Worm (Caenorhabditis elegans) whole organism, late embryonic: ENCODE results near the gene F53C3.1.

Experiments
- C08G9.2 ChIP-seq: sonication (generic microtip); optimal IDR thresholded peaks from 2 replicates; lab custom pipeline; 2016; ENCODE audit warnings: mild to moderate bottlenecking, missing genetic modification characterization, moderate library complexity, missing compliant biosample characterization
- ahr-1 ChIP-seq: sonication (generic microtip); optimal IDR thresholded peaks from 2 replicates; lab custom pipeline; 2016; ENCODE audit warnings: missing genetic modification characterization, missing compliant biosample characterization
- ceh-22 ChIP-seq: sonication (generic microtip); optimal IDR thresholded peaks from 2 replicates; lab custom pipeline; 2017; ENCODE audit warnings: missing biosample characterization, missing genetic modification characterization
- ceh-24 ChIP-seq: sonication (generic microtip); optimal IDR thresholded peaks from 2 replicates; lab custom pipeline; 2016; ENCODE audit warnings: mild to moderate bottlenecking, missing genetic modification characterization, missing compliant biosample characterization
- ceh-31 ChIP-seq: sonication (generic microtip); optimal IDR thresholded peaks from 2 replicates; lab custom pipeline; 2016; ENCODE audit warnings: missing genetic modification characterization, missing compliant biosample characterization
- ceh-45 ChIP-seq: fragments of 200-800 bp; sonication (Bioruptor generic); IDR thresholded peaks from 2 replicates; pipeline ENCODE4 v1.3.6; 2022; ENCODE audit warnings: missing genetic modification reagents, missing genetic modification characterization, missing compliant biosample characterization
- ceh-48 ChIP-seq: sonication (generic microtip); optimal IDR thresholded peaks from 2 replicates; lab custom pipeline; 2016; ENCODE audit warnings: missing genetic modification characterization, inconsistent platforms, missing compliant biosample characterization
- che-1 ChIP-seq: sonication (generic microtip); optimal IDR thresholded peaks from 2 replicates; lab custom pipeline; 2016; ENCODE audit warnings: mild to moderate bottlenecking, missing genetic modification characterization, missing compliant biosample characterization
- dmd-4 ChIP-seq: sonication (generic microtip); optimal IDR thresholded peaks from 2 replicates; lab custom pipeline; 2016; ENCODE audit warnings: borderline replicate concordance, missing genetic modification characterization, missing compliant biosample characterization
- elt-2 ChIP-seq: sonication (generic microtip); optimal IDR thresholded peaks from 2 replicates; lab custom pipeline; 2016; ENCODE audit warnings: missing genetic modification reagents, missing genetic modification characterization, missing compliant biosample characterization
- elt-4 ChIP-seq: sonication (generic microtip); optimal IDR thresholded peaks from 2 replicates; lab custom pipeline; 2016; ENCODE audit warnings: missing genetic modification characterization, missing compliant biosample characterization
- eyg-1 ChIP-seq: sonication (generic microtip); optimal IDR thresholded peaks from 2 replicates; lab custom pipeline; 2016; ENCODE audit warnings: missing genotype, missing genetic modification characterization, missing compliant biosample characterization
- fax-1 ChIP-seq: sonication (generic microtip); optimal IDR thresholded peaks from 2 replicates; lab custom pipeline; 2016; ENCODE audit warnings: missing genotype, missing genetic modification characterization, missing compliant biosample characterization
- fkh-10 ChIP-seq: fragments of 150-350 bp; optimal IDR thresholded peaks from 2 replicates; lab custom pipeline; 2014; ENCODE audit warnings: missing biosample characterization, missing genetic modification reagents, missing genetic modification characterization
- fkh-6 ChIP-seq: sonication (generic microtip); optimal IDR thresholded peaks from 2 replicates; lab custom pipeline; 2016; ENCODE audit warnings: missing genetic modification characterization, missing compliant biosample characterization
- gmeb-2 ChIP-seq: sonication (generic microtip); optimal IDR thresholded peaks from 2 replicates; lab custom pipeline; 2016; ENCODE audit warnings: missing genetic modification characterization, inconsistent platforms, missing compliant biosample characterization
- hlh-13 ChIP-seq: fragments of 200-800 bp; sonication (Bioruptor generic); optimal IDR thresholded peaks from 2 replicates; lab custom pipeline; 2018; ENCODE audit warnings: mild to moderate bottlenecking, missing genetic modification characterization, missing compliant biosample characterization
- hlh-8 ChIP-seq: sonication (generic microtip); optimal IDR thresholded peaks from 2 replicates; lab custom pipeline; 2016; ENCODE audit warnings: missing genotype, missing genetic modification characterization, missing compliant biosample characterization
- lin-11 ChIP-seq: fragments of 200-800 bp; sonication (Bioruptor generic); optimal IDR thresholded peaks from 2 replicates; lab custom pipeline; 2018; ENCODE audit warnings: mild to moderate bottlenecking, missing genetic modification characterization, missing compliant biosample characterization
- madf-2 ChIP-seq: sonication (generic microtip); optimal IDR thresholded peaks from 2 replicates; lab custom pipeline; 2017; ENCODE audit warnings: missing genetic modification characterization, missing compliant biosample characterization
- nfya-1 ChIP-seq: sonication (generic microtip); optimal IDR thresholded peaks from 2 replicates; lab custom pipeline; 2017; ENCODE audit warnings: missing genetic modification characterization, mild to moderate bottlenecking, missing compliant biosample characterization, antibody characterized with exemption, moderate library complexity
- nhr-11 ChIP-seq: fragments of 150-350 bp; optimal IDR thresholded peaks from 2 replicates; lab custom pipeline; 2014; ENCODE audit warnings: missing biosample characterization, missing genetic modification characterization
- nhr-232 ChIP-seq: sonication (generic microtip); optimal IDR thresholded peaks from 2 replicates; lab custom pipeline; 2016; ENCODE audit warnings: missing genetic modification characterization, missing compliant biosample characterization
- pat-9 ChIP-seq: fragments of 200-800 bp; sonication (Bioruptor generic); optimal IDR thresholded peaks from 2 replicates; lab custom pipeline; 2018; ENCODE audit warnings: mild to moderate bottlenecking, missing genetic modification characterization, moderate library complexity, missing compliant biosample characterization
- pros-1 ChIP-seq: fragments of 150-350 bp; optimal IDR thresholded peaks from 2 replicates; lab custom pipeline; 2014; ENCODE audit warnings: missing biosample characterization, missing genetic modification reagents, missing genetic modification characterization
- rnt-1 ChIP-seq: sonication (generic microtip); optimal IDR thresholded peaks from 2 replicates; lab custom pipeline; 2016; ENCODE audit warnings: missing genetic modification characterization, missing compliant biosample characterization
- sdc-2 ChIP-seq: sonication (generic microtip); optimal IDR thresholded peaks from 2 replicates; lab custom pipeline; 2016; ENCODE audit warnings: missing genotype, missing genetic modification characterization, missing compliant biosample characterization
- tbx-2 ChIP-seq: sonication (generic microtip); optimal IDR thresholded peaks from 2 replicates; lab custom pipeline; 2016; ENCODE audit warnings: missing genetic modification characterization, missing compliant biosample characterization
- tbx-7 ChIP-seq: sonication (generic microtip); optimal IDR thresholded peaks from 2 replicates; lab custom pipeline; 2016; ENCODE audit warnings: missing genotype, missing genetic modification characterization, missing compliant biosample characterization
- ttx-3 ChIP-seq: sonication (generic microtip); optimal IDR thresholded peaks from 2 replicates; lab custom pipeline; 2016; ENCODE audit warnings: missing genetic modification reagents, missing genetic modification characterization, missing compliant biosample characterization
- unc-42 ChIP-seq: sonication (generic microtip); optimal IDR thresholded peaks from 2 replicates; lab custom pipeline; 2016; ENCODE audit warnings: missing genotype, missing genetic modification characterization, missing compliant biosample characterization
- unc-86 ChIP-seq: sonication (generic microtip); optimal IDR thresholded peaks from 2 replicates; lab custom pipeline; 2016; ENCODE audit warnings: missing genetic modification characterization, missing compliant biosample characterization
- zip-5 ChIP-seq: sonication (generic microtip); optimal IDR thresholded peaks from 2 replicates; lab custom pipeline; 2016; ENCODE audit warnings: missing genetic modification characterization, missing compliant biosample characterization

Gene F53C3.1

DNA sequence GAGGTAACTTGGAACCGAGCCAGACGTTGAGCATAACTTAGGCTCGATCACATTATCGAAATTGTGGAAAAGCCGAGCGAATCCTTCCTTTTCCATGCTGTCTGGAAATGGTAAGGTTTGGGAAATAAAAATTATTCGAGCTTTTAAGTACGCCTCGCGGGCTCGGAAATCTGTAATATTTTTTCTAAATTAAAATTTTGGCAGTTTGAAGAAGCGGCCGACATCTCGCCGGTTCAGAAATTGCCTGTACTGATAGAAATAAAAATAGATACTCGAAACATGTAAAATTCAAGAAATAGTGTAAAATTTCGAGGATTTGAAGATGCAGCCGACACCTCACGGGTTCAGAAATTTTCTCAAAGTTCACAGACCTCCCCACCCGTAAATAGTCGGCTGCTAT lies 1.1 kb upstream of the F53C3.1 start, which contains the start of gene bcmo-2:
TSS of gene bcmo-2 (minus strand) at position 101 of the 400 bp plus-strand sequence.
- TF ChIP-seq ceh-22 (tag; lab: Kevin White, UChicago), result no peak
- TF ChIP-seq rnt-1 (tag; lab: Kevin White, UChicago), result no peak
- no peak for TF ChIP-seq madf-2 (tag; lab: Kevin White, UChicago)
- TF ChIP-seq gmeb-2, result no peak
- no peak for TF ChIP-seq fax-1 (tag; lab: Kevin White, UChicago)
- no peak for TF ChIP-seq ahr-1 (tag; lab: Kevin White, UChicago)
- no peak for TF ChIP-seq nhr-232
- no peak for TF ChIP-seq ceh-31 (tag; lab: Kevin White, UChicago)
- no peak for TF ChIP-seq sdc-2 (tag; lab: Kevin White, UChicago)
- no peak for TF ChIP-seq fkh-6 (tag; lab: Kevin White, UChicago)
- no peak for TF ChIP-seq elt-4 (tag; lab: Kevin White, UChicago)
- TF ChIP-seq lin-11 (tag; lab: Kevin White, UChicago), result no peak
- TF ChIP-seq unc-42, result no peak
- TF ChIP-seq tbx-2 (tag; lab: Kevin White, UChicago), result no peak
- no peak for TF ChIP-seq zip-5 (tag; lab: Kevin White, UChicago)
- no peak for TF ChIP-seq ceh-24 (tag; lab: Kevin White, UChicago)
- TF ChIP-seq ceh-48 (tag; lab: Kevin White, UChicago), result no peak
- no peak for TF ChIP-seq pros-1 (tag; lab: Kevin White, UChicago)

DNA sequence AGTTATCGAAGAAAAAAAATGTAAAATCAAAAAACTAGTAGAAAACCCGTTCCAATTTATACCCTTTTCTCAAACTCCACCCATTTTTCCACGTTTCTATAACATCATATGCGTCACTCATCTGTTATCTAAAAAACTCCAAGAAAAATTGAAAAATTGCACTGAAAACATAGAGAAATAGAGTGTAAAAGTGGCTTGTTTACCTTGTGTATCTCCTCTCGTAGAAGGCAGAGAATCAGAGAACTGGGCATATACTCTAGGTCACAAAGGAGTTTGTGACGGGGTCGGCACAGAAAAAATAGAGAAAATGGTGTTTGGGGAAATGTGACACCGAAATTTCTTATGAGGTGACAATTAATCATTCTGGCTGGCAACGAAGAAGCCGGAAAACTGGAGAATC lies 532 bp upstream of the F53C3.1 start:
- TF ChIP-seq elt-2 (tag; lab: Kevin White, UChicago) (peak; percentile 53), zip-5 (tag; lab: Kevin White, UChicago) (no peak)

DNA sequence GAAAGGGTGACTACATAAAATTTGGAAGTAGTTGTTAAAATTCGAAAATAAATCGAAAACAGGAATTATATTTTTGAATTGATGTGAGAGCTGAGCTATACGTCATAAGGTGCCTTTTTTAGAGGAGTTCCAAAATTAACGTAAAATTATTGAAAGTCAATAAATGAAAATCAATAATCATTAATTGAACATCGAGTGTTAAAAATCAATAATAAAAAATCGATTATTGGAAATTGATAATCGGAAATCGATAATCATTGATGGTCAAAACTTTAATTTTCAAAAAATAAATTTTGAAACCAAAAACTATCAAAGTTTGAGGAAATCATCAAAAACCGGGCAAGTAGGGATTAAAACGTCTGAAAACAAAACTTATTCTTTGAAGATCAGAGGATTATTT lies 1.9 kb downstream of the F53C3.1 start:
- TF ChIP-seq ceh-22 (tag; lab: Kevin White, UChicago) (no peak), che-1 (no peak), hlh-8 (tag; lab: Kevin White, UChicago) (no peak), madf-2 (tag; lab: Kevin White, UChicago) (no peak)

DNA sequence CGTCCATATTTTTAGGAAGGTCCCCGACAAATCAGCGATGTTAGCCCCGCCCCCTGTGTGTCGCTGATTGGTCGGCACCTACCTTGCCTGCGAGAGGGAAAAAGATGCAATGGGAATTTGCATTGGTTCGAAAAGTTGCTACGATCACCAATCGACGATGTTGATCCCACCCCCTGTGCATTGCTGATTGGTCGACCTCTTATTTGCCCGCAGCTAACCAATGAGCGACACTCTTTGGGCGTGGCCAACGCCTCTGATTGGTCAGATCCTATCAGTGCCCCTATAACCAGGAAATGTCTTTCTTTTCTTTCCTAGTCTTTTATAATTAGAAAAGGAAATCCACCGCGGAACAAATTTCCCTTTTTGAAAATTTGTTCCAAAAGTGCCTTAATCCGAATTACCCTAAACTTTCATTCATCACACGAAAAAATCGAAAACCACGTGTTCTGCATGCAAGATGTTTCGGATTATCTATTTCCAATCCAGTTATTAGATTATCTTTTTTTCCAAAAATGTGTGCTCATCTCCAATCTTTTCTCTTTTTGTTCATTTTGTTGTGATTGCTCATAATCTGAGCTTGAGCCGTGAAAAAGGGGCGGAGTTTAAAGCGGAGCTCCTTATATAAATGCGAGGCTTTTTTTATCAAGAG lies 6.3 kb downstream of the F53C3.1 start:
- no peak for TF ChIP-seq unc-86
- TF ChIP-seq hlh-13, result no peak
- TF ChIP-seq elt-2 (tag; lab: Kevin White, UChicago), result no peak
- no peak for TF ChIP-seq ceh-45 (GFP tag; lab: Robert Waterston, UW)
- no peak for TF ChIP-seq pros-1 (tag; lab: Kevin White, UChicago)
- TF ChIP-seq nfya-1, result peak; percentile 92
- TF ChIP-seq ceh-48 (tag; lab: Kevin White, UChicago), result no peak
- TF ChIP-seq, all 69 proteins: peak for 1

DNA sequence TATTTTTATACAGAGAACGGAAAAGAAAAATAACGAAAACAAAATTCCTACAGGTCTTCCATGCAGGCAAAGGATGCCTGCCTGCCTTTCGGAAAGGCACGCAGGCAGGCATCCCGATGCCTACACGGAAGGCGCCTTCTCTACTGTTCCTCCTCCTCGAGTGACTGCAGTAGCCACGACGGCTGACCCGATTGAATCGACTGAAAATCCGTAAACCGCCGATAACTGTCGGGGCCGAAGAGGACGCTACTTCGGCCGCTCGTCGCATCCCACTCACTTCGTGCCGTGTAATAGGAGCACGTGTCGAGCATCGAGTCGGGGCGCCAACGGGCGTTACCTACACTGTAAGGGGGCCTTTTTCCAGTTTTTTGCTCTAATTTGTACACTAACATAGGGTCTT lies 8.8 kb downstream of the F53C3.1 start:
- TF ChIP-seq tbx-7 (tag; lab: Kevin White, UChicago) (no peak), gmeb-2 (no peak), dmd-4 (tag; lab: Kevin White, UChicago) (no peak), hlh-8 (tag; lab: Kevin White, UChicago) (no peak), C08G9.2 (no peak), zip-5 (tag; lab: Kevin White, UChicago) (no peak), ttx-3 (tag; lab: Kevin White, UChicago) (no peak)

DNA sequence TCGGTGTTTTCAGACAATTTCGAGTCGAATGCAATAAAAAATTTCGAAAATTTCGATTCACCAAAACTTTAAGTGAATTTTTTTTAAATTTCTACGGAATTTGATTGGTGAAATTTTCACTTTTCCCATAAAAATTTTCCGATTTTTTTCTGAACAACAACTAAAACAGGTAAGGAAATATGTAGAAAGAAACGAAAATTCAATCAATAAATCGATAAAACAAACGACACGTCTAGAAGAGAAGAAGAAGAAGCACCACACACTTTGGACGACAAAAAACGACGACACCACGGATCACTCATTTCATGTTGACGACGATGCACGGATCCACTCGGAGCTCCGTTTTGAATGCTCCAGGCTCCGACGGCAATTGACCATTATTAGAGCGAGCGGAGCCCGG lies 10.9 kb downstream of the F53C3.1 start:
- TF ChIP-seq eyg-1, result no peak
- TF ChIP-seq sdc-2 (tag; lab: Kevin White, UChicago), result no peak
- TF ChIP-seq ahr-1 (tag; lab: Kevin White, UChicago), result no peak
- no peak for TF ChIP-seq elt-4 (tag; lab: Kevin White, UChicago)
- TF ChIP-seq pat-9 (tag; lab: Kevin White, UChicago), result no peak
- no peak for TF ChIP-seq fkh-10 (GFP tag; lab: Kevin White, UChicago)
- TF ChIP-seq nhr-11, result no peak
